Worm (Caenorhabditis elegans): ENCODE measurements around the gene C07A9.5.

ce11 chrIII:9655802-9656201 lies 26.8 kb downstream of the C07A9.5 start, which contains the start of gene C15H7.4:
- TF ChIP-seq pha-4 (tag; optimal IDR thresholded peaks at IDR 0.05) (no peak), sptf-1 (tag; optimal IDR thresholded peaks at IDR 0.05) (no peak), snpc-4 (tag; optimal IDR thresholded peaks at IDR 0.05) (no peak), blmp-1 (tag; optimal IDR thresholded peaks at IDR 0.05) (no peak), flh-1 (GFP tag; optimal IDR thresholded peaks at IDR 0.05) (no peak)
